Worm (Caenorhabditis elegans): ENCODE results near the gene klp-13.

DNA sequence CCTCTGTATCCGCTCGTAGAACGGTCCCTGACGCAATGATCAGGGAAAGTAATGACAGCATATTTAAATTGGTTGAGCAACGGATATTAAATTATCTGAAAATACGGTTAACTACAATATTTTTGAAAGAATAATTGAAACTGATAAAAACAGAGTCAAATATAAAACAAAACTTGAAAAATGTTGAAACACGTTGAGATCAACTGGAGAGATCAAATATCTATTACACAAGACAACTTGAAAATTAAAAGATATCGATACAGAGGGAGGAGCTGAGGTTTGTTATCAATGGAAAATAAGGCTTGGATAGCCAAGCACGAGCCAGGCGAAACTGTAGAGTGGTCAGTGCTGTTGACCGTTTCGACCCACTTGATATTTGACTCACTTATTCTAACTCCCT is 25.8 kb downstream of the klp-13 start, which contains the start of gene C09B8.3:
- TF ChIP-seq ztf-29 (GFP tag; IDR thresholded peaks at IDR 0.05) = no peak
- TF ChIP-seq ref-1 (GFP tag; conservative IDR thresholded peaks at IDR 0.05) = no peak
- no peak for TF ChIP-seq flt-1 (GFP tag; IDR thresholded peaks at IDR 0.05)
- TF ChIP-seq T22C8.4 (GFP tag; IDR thresholded peaks at IDR 0.05) = no peak
- no peak for TF ChIP-seq med-1 (GFP tag; optimal IDR thresholded peaks at IDR 0.05; ENCODE audit: insufficient read depth)
- no peak for TF ChIP-seq cog-1 (tag; optimal IDR thresholded peaks at IDR 0.05)
- TF ChIP-seq klf-2 (GFP tag; conservative IDR thresholded peaks at IDR 0.05) = no peak

All from whole organism, midembryonic.